Worm (Caenorhabditis elegans) whole organism, dauer: ENCODE data around the gene K02D3.2.

Experiments
- unc-62 ChIP-seq: sonication (generic microtip); optimal IDR thresholded peaks from 2 replicates; lab custom pipeline; 2017; ENCODE audit warnings: missing biosample characterization, missing genetic modification reagents, missing genetic modification characterization

Gene K02D3.2

DNA sequence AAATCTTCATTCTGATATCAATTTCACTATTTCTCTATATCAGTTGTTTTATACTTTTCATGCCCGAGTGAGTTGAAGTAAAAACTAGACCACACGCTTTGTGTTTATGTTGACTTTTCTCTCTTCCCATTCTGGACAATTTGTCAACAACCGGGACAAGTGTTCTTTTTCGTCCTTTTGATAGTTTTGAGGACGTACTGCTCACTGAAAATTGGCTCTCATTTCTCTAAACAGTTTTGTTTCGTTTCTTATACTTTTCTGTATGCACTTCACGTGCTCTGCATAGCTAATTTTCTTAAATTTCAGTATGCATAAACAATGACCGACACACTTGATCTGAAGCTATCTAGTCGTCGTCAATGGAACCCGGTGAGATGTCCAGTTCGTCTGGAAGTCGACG is 24.2 kb downstream of the K02D3.2 start, which contains the start of gene adm-2:
adm-2 (plus strand) TSS at position 301 of the 400 bp plus-strand sequence.
- no peak for TF ChIP-seq unc-62

ce11 chrX:13687111-13687512 is 24.7 kb downstream of the K02D3.2 start:
- TF ChIP-seq unc-62: no peak

DNA sequence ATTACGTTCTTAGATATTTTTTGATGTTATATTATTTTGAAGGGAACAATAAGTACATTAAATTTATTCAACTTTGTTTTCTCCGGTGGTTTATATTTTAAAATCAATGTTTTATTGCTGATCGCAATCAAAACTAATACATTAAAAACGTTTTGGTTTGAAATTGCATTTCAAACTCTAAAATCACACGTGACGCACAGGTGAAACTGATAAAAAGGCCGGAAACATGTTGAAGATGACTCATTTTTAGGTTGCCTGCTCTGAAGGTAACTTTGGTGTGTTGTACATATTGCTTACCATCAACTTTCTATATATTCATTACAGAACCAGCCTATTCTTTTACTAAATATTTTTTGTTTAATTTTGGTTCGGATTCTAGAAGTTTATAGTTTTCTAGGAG is 26.1 kb downstream of the K02D3.2 start:
- TF ChIP-seq unc-62: no peak

DNA sequence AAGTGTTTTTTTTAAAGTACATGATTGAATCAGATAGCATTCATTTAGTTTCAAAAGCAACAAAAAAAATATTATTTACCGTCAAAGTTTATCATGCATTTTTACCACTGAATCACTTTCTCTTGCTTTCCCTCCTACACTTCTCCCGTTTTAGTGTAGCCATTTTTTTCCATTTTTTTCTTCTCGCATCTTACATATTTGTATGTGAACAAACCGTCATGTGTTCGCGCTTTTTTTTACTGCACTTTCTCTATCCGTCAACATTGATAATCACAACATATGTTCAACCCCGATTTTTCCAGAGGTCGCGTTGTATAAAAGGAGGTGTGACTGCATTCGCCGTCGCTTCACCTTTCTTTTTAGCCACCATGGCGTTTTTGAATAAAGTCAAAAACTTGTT is 34.9 kb downstream of the K02D3.2 start, which contains the start of gene gck-4:
gck-4 (plus strand) TSS at position 301 of the 400 bp plus-strand sequence.
- no peak for TF ChIP-seq unc-62

ce11 chrX:13675444-13675843 is 36.4 kb downstream of the K02D3.2 start:
- TF ChIP-seq unc-62: no peak

DNA sequence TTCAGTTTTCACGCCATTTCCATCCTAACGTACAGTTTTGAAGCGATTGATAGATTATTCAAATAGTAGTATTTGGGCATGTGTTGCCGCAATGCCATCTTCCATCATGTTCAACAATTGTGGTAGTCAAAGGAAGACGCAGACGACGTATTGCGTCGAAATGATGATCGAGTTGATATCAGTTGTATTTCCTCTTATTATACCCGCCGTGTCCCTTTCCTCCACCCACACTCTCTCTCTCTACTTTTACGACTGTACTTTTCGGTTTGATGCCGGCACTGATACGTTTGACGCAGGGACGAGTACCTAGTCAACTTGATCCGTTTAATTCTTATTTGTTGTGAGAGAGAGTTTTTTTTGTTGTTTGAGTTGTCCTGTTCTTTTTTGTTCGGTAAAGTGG is 39.2 kb downstream of the K02D3.2 start:
- TF ChIP-seq unc-62: no peak

- TF ChIP-seq unc-62: no peak
Measured at ce11 chrX:13670966-13671365, 40.8 kb downstream of the K02D3.2 start.

ce11 chrX:13669641-13670040 is 42.2 kb downstream of the K02D3.2 start:
- TF ChIP-seq unc-62: no peak

DNA sequence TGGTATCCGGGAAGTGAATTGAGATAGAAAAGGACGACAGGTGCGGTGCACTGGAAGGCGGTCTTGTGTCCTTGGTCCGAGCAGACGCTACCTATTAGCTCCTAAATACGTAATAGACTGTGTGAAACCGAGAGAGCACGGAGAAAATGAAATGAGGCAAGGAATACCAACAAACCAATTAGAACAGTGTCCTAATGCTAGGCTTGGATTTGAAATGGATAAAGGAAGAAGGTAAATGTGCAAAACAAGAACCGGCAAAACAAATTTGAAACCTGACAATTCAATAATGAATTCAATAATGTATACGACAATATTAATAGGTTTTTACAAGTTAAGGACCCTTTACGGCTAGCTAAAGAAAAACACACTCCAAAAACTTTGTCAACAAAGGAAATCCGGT is 43.1 kb downstream of the K02D3.2 start, which contains the start of gene C04A11.2:
C04A11.2 (minus strand) TSS at position 101 of the 400 bp plus-strand sequence.
- TF ChIP-seq unc-62: no peak

- no peak for TF ChIP-seq unc-62
Measured at ce11 chrX:13666864-13667263, 44.9 kb downstream of the K02D3.2 start.

ce11 chrX:13665447-13665846 is 46.4 kb downstream of the K02D3.2 start:
- no peak for TF ChIP-seq unc-62

DNA sequence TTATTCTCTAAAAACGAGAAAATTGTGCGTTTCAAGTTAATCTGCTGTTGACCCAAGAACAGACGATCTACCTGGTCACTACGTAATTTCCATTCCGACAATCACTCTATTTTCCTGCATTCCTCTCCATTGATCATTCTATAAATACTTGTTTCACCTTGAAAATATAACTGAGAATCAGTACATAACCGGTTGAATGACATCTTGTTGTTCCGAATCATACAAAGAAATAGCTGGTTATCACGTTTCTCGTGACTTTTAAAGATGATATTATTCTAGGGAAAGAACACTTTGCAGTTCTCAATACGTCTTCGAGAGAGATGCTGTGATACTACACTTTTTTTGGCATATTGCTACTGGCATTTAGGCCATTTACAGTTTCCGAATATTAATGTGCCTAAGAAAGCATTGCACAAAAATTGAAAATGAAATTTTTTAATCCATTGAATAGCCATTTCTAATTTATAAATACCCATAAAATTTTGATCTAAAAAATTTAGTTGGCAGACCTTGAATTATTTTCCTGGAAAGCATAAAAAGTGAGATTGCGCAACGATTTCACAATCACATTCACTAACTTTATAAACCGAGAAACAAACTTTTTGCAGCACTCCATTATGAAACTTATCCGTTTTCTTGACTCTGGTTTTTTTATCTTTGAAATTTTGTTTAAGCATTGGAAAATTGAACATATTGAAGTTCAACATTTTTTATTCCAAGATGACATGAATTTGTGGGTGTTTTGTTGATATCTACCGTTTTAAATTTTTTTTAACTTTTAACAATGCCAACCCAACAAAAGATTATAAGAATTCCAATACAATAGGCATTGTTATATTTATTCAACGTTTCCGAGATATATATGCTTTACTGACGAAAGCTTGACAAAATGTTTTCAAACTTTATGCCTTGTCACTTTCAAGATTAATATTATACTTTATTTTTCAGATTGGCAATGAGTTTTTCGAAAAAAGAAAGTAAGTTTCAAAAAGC is 47.9 kb downstream of the K02D3.2 start, which contains the start of gene C04A11.5:
C04A11.5 (plus strand) TSS at position 943 of the 993 bp plus-strand sequence.
- TF ChIP-seq unc-62: no peak

- no peak for TF ChIP-seq unc-62
Measured at ce11 chrX:13660206-13660605, 51.6 kb downstream of the K02D3.2 start, which contains the start of gene C04A11.1. Gene C04A11.1, plus strand, starts transcription at chrX:13660506.
